Worm (Caenorhabditis elegans) whole organism, L2 larva: ENCODE data around the gene Y56A3A.6.
A peak's percentile ranks its signal among the peaks of the same experiment; 100 is the strongest.

Experiments
- C34F6.9 ChIP-seq: fragments of 150-350 bp; optimal IDR thresholded peaks from 2 replicates; lab custom pipeline; 2014; ENCODE audit warnings: missing biosample characterization, missing genetic modification characterization
- F13H6.1 ChIP-seq: sonication (generic microtip); optimal IDR thresholded peaks from 2 replicates; lab custom pipeline; 2016; ENCODE audit warnings: missing genetic modification characterization, missing compliant biosample characterization
- R02D3.7 ChIP-seq: fragments of 150-350 bp; optimal IDR thresholded peaks from 2 replicates; lab custom pipeline; 2014; ENCODE audit warnings: missing biosample characterization, missing genetic modification characterization
- ZK546.5 ChIP-seq: sonication (generic microtip); optimal IDR thresholded peaks from 2 replicates; lab custom pipeline; 2017; ENCODE audit warnings: missing biosample characterization, missing genetic modification characterization
- alr-1 ChIP-seq: fragments of 150-350 bp; optimal IDR thresholded peaks from 2 replicates; lab custom pipeline; 2014; ENCODE audit warnings: missing biosample characterization, missing genetic modification characterization
- aly-2 ChIP-seq: fragments of 150-350 bp; optimal IDR thresholded peaks from 2 replicates; lab custom pipeline; 2014; ENCODE audit warnings: missing biosample characterization, missing genetic modification characterization
- ama-1 ChIP-seq: fragments of 150-350 bp; optimal IDR thresholded peaks from 2 replicates; lab custom pipeline; 2018; ENCODE audit warnings: inconsistent platforms
- blmp-1 ChIP-seq: sonication (generic microtip); optimal IDR thresholded peaks from 2 replicates; lab custom pipeline; 2017; ENCODE audit warnings: missing genetic modification characterization, mild to moderate bottlenecking, missing compliant biosample characterization, antibody characterized with exemption, moderate library complexity; ENCODE audit not compliant: insufficient read depth
- ceh-16 ChIP-seq: fragments of 150-350 bp; optimal IDR thresholded peaks from 2 replicates; lab custom pipeline; 2014; ENCODE audit warnings: missing biosample characterization, missing genetic modification characterization
- ceh-82 ChIP-seq: fragments of 150-350 bp; optimal IDR thresholded peaks from 2 replicates; lab custom pipeline; 2014; ENCODE audit warnings: missing biosample characterization, missing genetic modification characterization
- crh-2 ChIP-seq: sonication (generic microtip); optimal IDR thresholded peaks from 2 replicates; lab custom pipeline; 2017; ENCODE audit warnings: missing biosample characterization, missing genetic modification characterization
- egl-27 ChIP-seq: sonication (generic microtip); optimal IDR thresholded peaks from 3 replicates; lab custom pipeline; 2017; ENCODE audit warnings: missing biosample characterization, missing genetic modification reagents, missing genetic modification characterization
- elt-1 ChIP-seq: fragments of 150-350 bp; optimal IDR thresholded peaks from 2 replicates; lab custom pipeline; 2014; ENCODE audit warnings: missing biosample characterization, missing genetic modification characterization
- elt-3 ChIP-seq: sonication (generic microtip); optimal IDR thresholded peaks from 2 replicates; lab custom pipeline; 2017; ENCODE audit warnings: missing biosample characterization, missing genetic modification characterization
- fos-1 ChIP-seq: fragments of 150-350 bp; optimal IDR thresholded peaks from 2 replicates; lab custom pipeline; 2014; ENCODE audit warnings: missing biosample characterization, missing genetic modification characterization
- gmeb-1 ChIP-seq: fragments of 150-350 bp; optimal IDR thresholded peaks from 2 replicates; lab custom pipeline; 2014; ENCODE audit warnings: missing biosample characterization, missing genetic modification characterization
- lin-11 ChIP-seq: fragments of 150-350 bp; sonication (generic microtip); optimal IDR thresholded peaks from 2 replicates; lab custom pipeline; 2014; ENCODE audit warnings: missing biosample characterization, missing genetic modification characterization, inconsistent platforms, mixed read lengths
- lin-13 ChIP-seq: fragments of 150-350 bp; optimal IDR thresholded peaks from 2 replicates; lab custom pipeline; 2014; ENCODE audit warnings: missing biosample characterization, missing genetic modification reagents, missing genetic modification characterization
- lin-39 ChIP-seq: fragments of 150-350 bp; optimal IDR thresholded peaks from 2 replicates; lab custom pipeline; 2014; ENCODE audit warnings: missing biosample characterization, missing genetic modification reagents, missing genetic modification characterization
- lsy-2 ChIP-seq, 2 experiments: fragments of 150-350 bp in 1 of 2; sonication (generic microtip) in 1 of 2; optimal IDR thresholded peaks; 2 replicates each; lab custom pipeline; 2014 to 2017; ENCODE audit warnings: missing biosample characterization in 2 of 2, missing genetic modification characterization in 2 of 2
- mab-5 ChIP-seq: fragments of 150-350 bp; optimal IDR thresholded peaks from 2 replicates; lab custom pipeline; 2014; ENCODE audit warnings: missing biosample characterization, missing genetic modification characterization
- mdl-1 ChIP-seq, 2 experiments: fragments of 150-350 bp in 1 of 2; sonication (generic microtip) in 1 of 2; optimal IDR thresholded peaks; 2 replicates each; lab custom pipeline; 2017; ENCODE audit warnings: missing biosample characterization in 2 of 2, missing genetic modification characterization in 2 of 2
- nhr-10 ChIP-seq: sonication (generic microtip); optimal IDR thresholded peaks from 2 replicates; lab custom pipeline; 2017; ENCODE audit warnings: missing biosample characterization, missing genetic modification characterization
- nhr-11 ChIP-seq: fragments of 150-350 bp; optimal IDR thresholded peaks from 2 replicates; lab custom pipeline; 2014; ENCODE audit warnings: missing biosample characterization, missing genetic modification characterization
- nhr-12 ChIP-seq: fragments of 150-350 bp; optimal IDR thresholded peaks from 2 replicates; lab custom pipeline; 2014; ENCODE audit warnings: missing biosample characterization, missing genetic modification characterization
- nhr-129 ChIP-seq: fragments of 150-350 bp; optimal IDR thresholded peaks from 2 replicates; lab custom pipeline; 2014; ENCODE audit warnings: missing biosample characterization, missing genetic modification characterization
- nhr-21 ChIP-seq: fragments of 150-350 bp; optimal IDR thresholded peaks from 2 replicates; lab custom pipeline; 2014; ENCODE audit warnings: missing biosample characterization, missing genetic modification characterization
- nhr-23 ChIP-seq: fragments of 150-350 bp; optimal IDR thresholded peaks from 2 replicates; lab custom pipeline; 2014; ENCODE audit warnings: missing biosample characterization, missing genetic modification reagents, missing genetic modification characterization
- nhr-237 ChIP-seq: fragments of 150-350 bp; optimal IDR thresholded peaks from 2 replicates; lab custom pipeline; 2014; ENCODE audit warnings: missing biosample characterization, missing genetic modification characterization
- nhr-25 ChIP-seq: fragments of 150-350 bp; sonication (generic microtip); optimal IDR thresholded peaks from 3 replicates; lab custom pipeline; 2014; ENCODE audit warnings: missing biosample characterization, missing genetic modification characterization
- nhr-6 ChIP-seq: fragments of 150-350 bp; optimal IDR thresholded peaks from 2 replicates; lab custom pipeline; 2014; ENCODE audit warnings: missing biosample characterization, missing genetic modification characterization
- nhr-77 ChIP-seq: fragments of 150-350 bp; optimal IDR thresholded peaks from 2 replicates; lab custom pipeline; 2014; ENCODE audit warnings: missing biosample characterization, missing genetic modification characterization
- peb-1 ChIP-seq: fragments of 150-350 bp; optimal IDR thresholded peaks from 2 replicates; lab custom pipeline; 2014; ENCODE audit warnings: missing biosample characterization, missing genetic modification characterization
- sem-4 ChIP-seq: fragments of 150-350 bp; optimal IDR thresholded peaks from 2 replicates; lab custom pipeline; 2014; ENCODE audit warnings: missing biosample characterization, missing genetic modification reagents, missing genetic modification characterization
- skn-1 ChIP-seq: sonication (generic microtip); optimal IDR thresholded peaks from 2 replicates; lab custom pipeline; 2017; ENCODE audit warnings: missing biosample characterization, missing genetic modification characterization
- sma-3 ChIP-seq: sonication (generic microtip); optimal IDR thresholded peaks from 2 replicates; lab custom pipeline; 2016; ENCODE audit warnings: missing genetic modification reagents, missing genetic modification characterization, missing compliant biosample characterization
- sma-9 ChIP-seq, 2 experiments: fragments of 150-350 bp in 1 of 2; sonication (generic microtip) in 1 of 2; optimal IDR thresholded peaks; 2 replicates each; lab custom pipeline; 2014 to 2016; ENCODE audit warnings: missing genetic modification characterization in 2 of 2, mild to moderate bottlenecking in 1 of 2, missing biosample characterization in 1 of 2, missing compliant biosample characterization in 1 of 2, missing genetic modification reagents in 1 of 2, moderate library complexity in 1 of 2
- snpc-4 ChIP-seq: fragments of 150-350 bp; optimal IDR thresholded peaks from 2 replicates; lab custom pipeline; 2014; ENCODE audit warnings: missing biosample characterization, missing genetic modification characterization
- unc-39 ChIP-seq: fragments of 150-350 bp; optimal IDR thresholded peaks from 2 replicates; lab custom pipeline; 2014; ENCODE audit warnings: missing biosample characterization, missing genetic modification characterization
- unc-55 ChIP-seq: fragments of 150-350 bp; sonication (generic microtip); optimal IDR thresholded peaks from 3 replicates; lab custom pipeline; 2014; ENCODE audit warnings: missing biosample characterization, missing genetic modification reagents, missing genetic modification characterization
- zag-1 ChIP-seq: fragments of 150-350 bp; optimal IDR thresholded peaks from 2 replicates; lab custom pipeline; 2014; ENCODE audit warnings: missing biosample characterization, missing genetic modification characterization
- ztf-11 ChIP-seq: sonication (generic microtip); optimal IDR thresholded peaks from 2 replicates; lab custom pipeline; 2017; ENCODE audit warnings: missing biosample characterization, missing genetic modification characterization
- ztf-4 ChIP-seq: fragments of 150-350 bp; optimal IDR thresholded peaks from 2 replicates; lab custom pipeline; 2014; ENCODE audit warnings: missing biosample characterization, missing genetic modification characterization

Gene Y56A3A.6

ce11 chrIII:11824580-11824979 is 54.0 kb downstream of the Y56A3A.6 start:
- TF ChIP-seq crh-2 (tag; lab: Kevin White, UChicago) = no peak
- TF ChIP-seq R02D3.7 (tag; lab: Kevin White, UChicago) = no peak
- TF ChIP-seq F13H6.1 = no peak
- no peak for TF ChIP-seq ceh-16 (tag; lab: Kevin White, UChicago)
- no peak for TF ChIP-seq nhr-129 (tag; lab: Kevin White, UChicago)
- TF ChIP-seq elt-3 (tag; lab: Kevin White, UChicago) = no peak
- no peak for TF ChIP-seq nhr-237 (tag; lab: Kevin White, UChicago)
- TF ChIP-seq ztf-11 = no peak
- no peak for TF ChIP-seq nhr-23
- TF ChIP-seq skn-1 (tag; lab: Kevin White, UChicago) = no peak
- no peak for TF ChIP-seq mab-5 (tag; lab: Kevin White, UChicago)
- TF ChIP-seq blmp-1 (tag; lab: Kevin White, UChicago) = no peak
- no peak for TF ChIP-seq lin-13 (GFP tag; lab: Kevin White, UChicago)
- TF ChIP-seq ama-1 (lab: Kevin White, UChicago) = no peak
- no peak for TF ChIP-seq lin-11 (tag; lab: Kevin White, UChicago)
- no peak for TF ChIP-seq snpc-4
- TF ChIP-seq lin-39 (tag; lab: Kevin White, UChicago) = no peak
- TF ChIP-seq mdl-1 (tag; optimal IDR thresholded peaks at IDR 0.05; lab: Kevin White, UChicago) = no peak

ce11 chrIII:11824088-11824487 is 54.5 kb downstream of the Y56A3A.6 start:
- no peak for TF ChIP-seq ztf-4 (tag; lab: Kevin White, UChicago)
- no peak for TF ChIP-seq mdl-1 (tag; optimal IDR thresholded peaks at IDR 0.05; lab: Kevin White, UChicago)
- no peak for TF ChIP-seq nhr-10 (tag; lab: Kevin White, UChicago)
- no peak for TF ChIP-seq nhr-237 (tag; lab: Kevin White, UChicago)
- no peak for TF ChIP-seq peb-1 (tag; lab: Kevin White, UChicago)
- TF ChIP-seq R02D3.7 (tag; lab: Kevin White, UChicago) = no peak
- no peak for TF ChIP-seq nhr-6 (tag; lab: Kevin White, UChicago)
- TF ChIP-seq gmeb-1 = no peak
- TF ChIP-seq nhr-129 (tag; lab: Kevin White, UChicago) = no peak
- no peak for TF ChIP-seq ZK546.5 (tag; lab: Kevin White, UChicago)
- TF ChIP-seq nhr-77 (tag; lab: Kevin White, UChicago) = no peak
- TF ChIP-seq elt-1 (tag; lab: Kevin White, UChicago) = no peak
- no peak for TF ChIP-seq snpc-4
- TF ChIP-seq crh-2 (tag; lab: Kevin White, UChicago) = no peak
- no peak for TF ChIP-seq lsy-2 (tag; optimal IDR thresholded peaks at IDR 0.05; lab: Kevin White, UChicago)
- no peak for TF ChIP-seq lin-11 (tag; lab: Kevin White, UChicago)
- TF ChIP-seq nhr-12 (tag; lab: Kevin White, UChicago) = no peak
- no peak for TF ChIP-seq lin-39 (tag; lab: Kevin White, UChicago)

- TF ChIP-seq ztf-11 (no peak), nhr-10 (tag; lab: Kevin White, UChicago) (peak; percentile 24), nhr-12 (tag; lab: Kevin White, UChicago) (no peak), zag-1 (tag; lab: Kevin White, UChicago) (peak; percentile 16), gmeb-1 (peak; percentile 76), lin-11 (tag; lab: Kevin White, UChicago) (peak; percentile 90), unc-55 (GFP tag; lab: Kevin White, UChicago) (peak; percentile 87), nhr-25 (tag; lab: Kevin White, UChicago) (peak; percentile 85), alr-1 (tag; lab: Kevin White, UChicago) (no peak), unc-39 (no peak), mab-5 (tag; lab: Kevin White, UChicago) (no peak), F13H6.1 (peak; percentile 81), mdl-1 (tag; optimal IDR thresholded peaks at IDR 0.05; lab: Kevin White, UChicago) (peak in 1 of 2 experiments; percentile 63), sem-4 (tag; lab: Kevin White, UChicago) (peak; percentile 84), ceh-82 (tag; lab: Kevin White, UChicago) (no peak), elt-3 (tag; lab: Kevin White, UChicago) (no peak), elt-1 (tag; lab: Kevin White, UChicago) (no peak), sma-3 (GFP tag; lab: Kevin White, UChicago) (peak; percentile 82), nhr-21 (tag; lab: Kevin White, UChicago) (peak; percentile 77), ZK546.5 (tag; lab: Kevin White, UChicago) (no peak), nhr-11 (no peak), C34F6.9 (tag; lab: Kevin White, UChicago) (peak; percentile 94), aly-2 (tag; lab: Kevin White, UChicago) (no peak), fos-1 (tag; lab: Kevin White, UChicago) (peak; percentile 86), nhr-77 (tag; lab: Kevin White, UChicago) (no peak), lin-13 (GFP tag; lab: Kevin White, UChicago) (peak; percentile 84), ztf-4 (tag; lab: Kevin White, UChicago) (peak; percentile 49), crh-2 (tag; lab: Kevin White, UChicago) (peak; percentile 88), ceh-16 (tag; lab: Kevin White, UChicago) (peak; percentile 38), nhr-23 (no peak), lsy-2 (tag; optimal IDR thresholded peaks at IDR 0.05; lab: Kevin White, UChicago) (peak; percentile 90 to 98), nhr-129 (tag; lab: Kevin White, UChicago) (peak; percentile 92), egl-27 (tag; lab: Kevin White, UChicago) (peak; percentile 60), snpc-4 (peak; percentile 78), lin-39 (tag; lab: Kevin White, UChicago) (no peak), nhr-237 (tag; lab: Kevin White, UChicago) (no peak), sma-9 (GFP tag; optimal IDR thresholded peaks at IDR 0.05; lab: Kevin White, UChicago) (peak; percentile 90), sma-9 (tag; optimal IDR thresholded peaks at IDR 0.05; lab: Kevin White, UChicago) (no peak)
These were observed 55.3 kb downstream of the Y56A3A.6 start, which contains the start of gene C18D11.3 for ce11 chrIII:11823260-11823659. TSS of gene C18D11.3 (plus strand) at chrIII:11823448.
